Fruit fly (Drosophila melanogaster) whole organism, embryonic: ENCODE results near the gene CG10866.

Experiments used
- ATbp ChIP-seq: fragments of 200-800 bp; sonication (Bioruptor generic); optimal IDR thresholded peaks from 2 replicates; lab custom pipeline; 2017; ENCODE audit warnings: missing biosample characterization, mild to moderate bottlenecking, missing genetic modification characterization, missing genetic modification reagents
- Aef1 ChIP-seq: fragments of 200-800 bp; sonication (Bioruptor generic); IDR thresholded peaks from 3 replicates; pipeline ENCODE4 v1.3.6; 2022; ENCODE audit warnings: missing biosample characterization, missing genetic modification characterization
- CG11398 ChIP-seq: fragments of 200-800 bp; sonication (Bioruptor generic); optimal IDR thresholded peaks from 2 replicates; lab custom pipeline; 2016; ENCODE audit warnings: missing biosample characterization, missing genetic modification characterization
- CG11696 ChIP-seq: fragments of 200-800 bp; sonication (Bioruptor generic); IDR thresholded peaks from 2 replicates; pipeline ENCODE4 v1.3.6; 2022; ENCODE audit warnings: missing biosample characterization, missing genetic modification characterization
- CG13775 ChIP-seq: fragments of 200-800 bp; sonication (Bioruptor generic); optimal IDR thresholded peaks from 3 replicates; lab custom pipeline; 2017; ENCODE audit warnings: missing biosample characterization, mild to moderate bottlenecking, missing genetic modification characterization
- CG14441 ChIP-seq: fragments of 200-800 bp; sonication (Bioruptor generic); IDR thresholded peaks from 2 replicates; pipeline ENCODE4 v1.3.6; 2022; ENCODE audit warnings: missing biosample characterization, missing genetic modification characterization
- CG15514 ChIP-seq: fragments of 200-800 bp; sonication (Bioruptor generic); optimal IDR thresholded peaks from 3 replicates; lab custom pipeline; 2017; ENCODE audit warnings: missing biosample characterization, missing genetic modification characterization, mild to moderate bottlenecking, moderate library complexity, missing genetic modification reagents
- CG15601 ChIP-seq: fragments of 200-800 bp; sonication (Bioruptor generic); optimal IDR thresholded peaks from 3 replicates; lab custom pipeline; 2019; ENCODE audit warnings: missing biosample characterization, mild to moderate bottlenecking, missing genetic modification characterization, moderate library complexity
- CG1603 ChIP-seq: fragments of 200-800 bp; sonication (Bioruptor generic); optimal IDR thresholded peaks from 2 replicates; lab custom pipeline; 2019; ENCODE audit warnings: missing biosample characterization, mild to moderate bottlenecking, missing genetic modification characterization, moderate library complexity
- CG16779 ChIP-seq: fragments of 200-800 bp; sonication (Bioruptor generic); IDR thresholded peaks from 2 replicates; pipeline ENCODE4 v1.3.6; 2022; ENCODE audit warnings: missing biosample characterization, missing genetic modification characterization
- CG18476 ChIP-seq: fragments of 200-800 bp; sonication (Bioruptor generic); optimal IDR thresholded peaks from 2 replicates; lab custom pipeline; 2016; ENCODE audit warnings: missing biosample characterization, mild to moderate bottlenecking, missing genetic modification characterization
- CG2712 ChIP-seq: fragments of 200-800 bp; optimal IDR thresholded peaks from 3 replicates; lab custom pipeline; 2019; ENCODE audit warnings: missing biosample characterization, mild to moderate bottlenecking, missing genetic modification characterization, moderate library complexity
- CG33213 ChIP-seq: fragments of 200-800 bp; sonication (Bioruptor generic); optimal IDR thresholded peaks from 3 replicates; lab custom pipeline; 2016; ENCODE audit warnings: missing biosample characterization, missing genetic modification characterization
- CG3995 ChIP-seq: fragments of 200-800 bp; sonication (Bioruptor generic); optimal IDR thresholded peaks from 3 replicates; lab custom pipeline; 2016; ENCODE audit warnings: missing biosample characterization, missing genetic modification characterization
- CG4820 ChIP-seq: fragments of 200-800 bp; sonication (Bioruptor generic); optimal IDR thresholded peaks from 3 replicates; lab custom pipeline; 2016; ENCODE audit warnings: missing biosample characterization, missing genetic modification characterization
- CG7556 ChIP-seq: fragments of 200-800 bp; sonication (Bioruptor generic); optimal IDR thresholded peaks from 2 replicates; lab custom pipeline; 2017; ENCODE audit warnings: missing biosample characterization, mild to moderate bottlenecking, missing genetic modification characterization
- CG7786 ChIP-seq: fragments of 200-800 bp; sonication (Bioruptor generic); optimal IDR thresholded peaks from 2 replicates; lab custom pipeline; 2016; ENCODE audit warnings: missing biosample characterization, missing genetic modification characterization
- CG8478 ChIP-seq: fragments of >200 bp; optimal IDR thresholded peaks from 2 replicates; lab custom pipeline; 2018
- CG8924 ChIP-seq: fragments of 200-800 bp; optimal IDR thresholded peaks from 3 replicates; lab custom pipeline; 2019; ENCODE audit warnings: missing biosample characterization, mild to moderate bottlenecking, missing genetic modification characterization, moderate library complexity
- CoRest ChIP-seq: fragments of 200-800 bp; sonication (Bioruptor generic); optimal IDR thresholded peaks from 3 replicates; lab custom pipeline; 2018; ENCODE audit warnings: missing biosample characterization, mild to moderate bottlenecking, missing genetic modification characterization, moderate library complexity
- D19A ChIP-seq: fragments of 200-800 bp; optimal IDR thresholded peaks from 3 replicates; lab custom pipeline; 2019; ENCODE audit warnings: missing biosample characterization, mild to moderate bottlenecking, missing genetic modification characterization, moderate library complexity
- Doc2 ChIP-seq: fragments of 200-800 bp; sonication (Bioruptor generic); IDR thresholded peaks from 2 replicates; pipeline ENCODE4 v1.3.6; 2022; ENCODE audit warnings: missing biosample characterization, missing genetic modification characterization
- Dref ChIP-seq: fragments of 200-800 bp; sonication (Bioruptor generic); IDR thresholded peaks from 2 replicates; pipeline ENCODE4 v1.3.6; 2022; ENCODE audit warnings: missing biosample characterization, missing genetic modification characterization
- E2f2 ChIP-seq: fragments of 200-800 bp; sonication (Bioruptor generic); IDR thresholded peaks from 2 replicates; pipeline ENCODE4 v1.3.6; 2022; ENCODE audit warnings: missing biosample characterization, missing genetic modification characterization
- Fer2 ChIP-seq: fragments of 200-800 bp; sonication (Bioruptor generic); optimal IDR thresholded peaks from 2 replicates; lab custom pipeline; 2018; ENCODE audit warnings: missing biosample characterization, mild to moderate bottlenecking, missing genetic modification characterization, moderate library complexity
- Lim3 ChIP-seq: fragments of 200-800 bp; sonication (Bioruptor generic); IDR thresholded peaks from 2 replicates; pipeline ENCODE4 v1.3.6; 2022; ENCODE audit warnings: missing biosample characterization, missing genetic modification characterization
- Mrtf ChIP-seq: fragments of 200-800 bp; sonication (Bioruptor generic); IDR thresholded peaks from 3 replicates; pipeline ENCODE4 v1.3.6; 2022; ENCODE audit warnings: missing biosample characterization, missing genetic modification characterization
- ara ChIP-seq: fragments of 200-800 bp; sonication (Bioruptor generic); IDR thresholded peaks from 2 replicates; pipeline ENCODE4 v1.3.6; 2022; ENCODE audit warnings: missing biosample characterization, missing genetic modification characterization
- crp ChIP-seq, 2 experiments: fragments of 200-800 bp; sonication (Bioruptor generic); optimal IDR thresholded peaks; 2 replicates in 1 of 2; 3 replicates in 1 of 2; lab custom pipeline; 2017; ENCODE audit warnings: missing biosample characterization in 2 of 2, missing genetic modification characterization in 2 of 2, mild to moderate bottlenecking in 1 of 2, moderate library complexity in 1 of 2
- dmrt11E ChIP-seq: fragments of 200-800 bp; sonication (Bioruptor generic); optimal IDR thresholded peaks from 3 replicates; lab custom pipeline; 2018; ENCODE audit warnings: missing biosample characterization, mild to moderate bottlenecking, missing genetic modification characterization, moderate library complexity
- esg ChIP-seq: fragments of 200-800 bp; sonication (Bioruptor generic); conservative IDR thresholded peaks from 2 replicates; pipeline ENCODE4 v1.3.6; 2022; ENCODE audit warnings: missing biosample characterization, missing genetic modification characterization
- gcm ChIP-seq: fragments of 200-800 bp; sonication (Bioruptor generic); optimal IDR thresholded peaks from 2 replicates; lab custom pipeline; 2019; ENCODE audit warnings: missing biosample characterization, mild to moderate bottlenecking, missing genetic modification characterization, moderate library complexity
- gsb ChIP-seq: fragments of 200-800 bp; sonication (Bioruptor generic); IDR thresholded peaks from 2 replicates; pipeline ENCODE4 v1.3.6; 2022; ENCODE audit warnings: missing biosample characterization, missing genetic modification characterization
- hth ChIP-seq: fragments of >200 bp; optimal IDR thresholded peaks from 2 replicates; lab custom pipeline; 2017; ENCODE audit warnings: inconsistent platforms
- lov ChIP-seq, 2 experiments: fragments of 200-800 bp in 1 of 2; fragments of >200 bp in 1 of 2; sonication (Bioruptor generic) in 1 of 2; IDR thresholded peaks in 1 of 2; optimal IDR thresholded peaks in 1 of 2; 2 replicates in 1 of 2; 3 replicates in 1 of 2; pipeline versions ENCODE4 v1.3.6 to Lab custom; 2017 to 2022; ENCODE audit warnings: missing biosample characterization in 1 of 2, missing genetic modification characterization in 1 of 2
- mam ChIP-seq: fragments of 200-800 bp; sonication (Bioruptor generic); optimal IDR thresholded peaks from 3 replicates; lab custom pipeline; 2016; ENCODE audit warnings: missing biosample characterization, missing genetic modification characterization
- mld ChIP-seq: fragments of 200-800 bp; sonication (Bioruptor generic); IDR thresholded peaks from 3 replicates; pipeline ENCODE4 v1.3.6; 2022; ENCODE audit warnings: missing biosample characterization, missing genetic modification characterization; ENCODE audit not compliant: partially characterized antibody
- p53 ChIP-seq: fragments of 200-800 bp; sonication (Bioruptor generic); optimal IDR thresholded peaks from 2 replicates; lab custom pipeline; 2016; ENCODE audit warnings: missing biosample characterization, missing genetic modification characterization
- pan ChIP-seq, 4 experiments: fragments of >200 bp in 3 of 4; fragments of 200-800 bp in 1 of 4; sonication (Bioruptor generic) in 1 of 4; optimal IDR thresholded peaks in 3 of 4; IDR thresholded peaks in 1 of 4; 2 replicates each; pipeline versions ENCODE4 v1.3.6 to Lab custom; 2017 to 2022; ENCODE audit warnings: missing biosample characterization in 2 of 4, missing genetic modification characterization in 2 of 4, mixed read lengths in 1 of 4
- pros ChIP-seq: fragments of 200-800 bp; sonication (Bioruptor generic); optimal IDR thresholded peaks from 3 replicates; lab custom pipeline; 2019; ENCODE audit warnings: missing biosample characterization, mild to moderate bottlenecking, missing genetic modification characterization, moderate library complexity
- row ChIP-seq: fragments of 200-800 bp; sonication (Bioruptor generic); IDR thresholded peaks from 3 replicates; pipeline ENCODE4 v1.3.6; 2022; ENCODE audit warnings: missing biosample characterization, missing genetic modification characterization
- sisA ChIP-seq: fragments of 200-800 bp; sonication (Bioruptor generic); IDR thresholded peaks from 2 replicates; pipeline ENCODE4 v1.3.6; 2022; ENCODE audit warnings: missing biosample characterization, missing genetic modification characterization
- slou ChIP-seq: fragments of 200-800 bp; sonication (Bioruptor generic); optimal IDR thresholded peaks from 3 replicates; lab custom pipeline; 2016; ENCODE audit warnings: missing biosample characterization, missing genetic modification characterization
- so ChIP-seq: fragments of 200-800 bp; sonication (Bioruptor generic); IDR thresholded peaks from 3 replicates; pipeline ENCODE4 v1.3.6; 2022; ENCODE audit warnings: missing biosample characterization, missing genetic modification characterization
- trem ChIP-seq: fragments of 200-800 bp; optimal IDR thresholded peaks from 3 replicates; lab custom pipeline; 2019; ENCODE audit warnings: missing biosample characterization, mild to moderate bottlenecking, missing genetic modification characterization, moderate library complexity
- wor ChIP-seq: fragments of 200-800 bp; sonication (Bioruptor generic); IDR thresholded peaks from 2 replicates; pipeline ENCODE4 v1.3.6; 2022; ENCODE audit warnings: missing biosample characterization, missing genetic modification characterization
- yki ChIP-seq: fragments of >200 bp; optimal IDR thresholded peaks from 3 replicates; lab custom pipeline; 2018
- zf30C ChIP-seq: fragments of 200-800 bp; sonication (Bioruptor generic); optimal IDR thresholded peaks from 3 replicates; lab custom pipeline; 2018; ENCODE audit warnings: missing biosample characterization, mild to moderate bottlenecking, missing genetic modification characterization

Gene CG10866

DNA sequence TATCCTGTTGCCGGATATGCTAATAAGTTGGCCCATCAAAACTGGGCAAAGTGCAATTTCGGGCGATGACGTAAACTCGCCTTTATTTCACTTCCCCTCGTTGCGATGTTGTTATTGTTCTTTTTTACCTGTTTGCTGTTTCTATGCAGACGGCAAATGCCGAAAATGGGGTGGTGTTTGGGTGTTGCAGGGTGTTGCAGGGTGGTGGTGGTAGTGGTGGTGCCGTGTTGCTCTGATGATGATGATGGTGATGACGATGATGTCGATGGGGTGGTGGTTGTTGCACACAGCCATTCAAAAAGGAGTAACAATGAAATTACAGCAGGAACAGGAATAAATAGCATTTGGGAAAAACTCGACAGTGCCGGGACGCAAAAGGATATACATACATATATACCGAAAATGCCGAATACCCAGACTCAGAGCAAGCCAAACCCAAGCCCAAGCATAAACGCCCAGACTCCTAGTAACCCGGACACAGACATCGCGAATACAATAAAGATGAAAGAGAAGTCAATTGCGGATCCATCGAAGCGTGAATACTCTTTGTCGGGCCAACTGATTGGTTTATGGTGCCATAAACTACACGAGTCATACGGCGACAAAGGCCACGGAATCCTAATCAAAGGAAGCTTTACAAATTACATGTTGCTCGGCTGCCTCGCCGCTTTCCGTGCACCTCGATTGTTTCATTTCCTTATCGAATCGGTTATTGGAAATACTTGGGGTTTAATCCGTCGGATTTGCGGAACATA lies 41.1 kb upstream of the CG10866 start (continued):
- TF ChIP-seq Lim3 (no peak), mld (GFP tag; lab: Robert Waterston, UW) (no peak), CG13775 (GFP tag; lab: Kevin White, UChicago) (no peak), wor (peak; percentile 33; the same call in 1 of the 2 replicates), ATbp (GFP tag; lab: Kevin White, UChicago) (no peak), CG11398 (GFP tag; lab: Kevin White, UChicago) (no peak), Mrtf (GFP tag; lab: Robert Waterston, UW) (no peak), sisA (GFP tag; lab: Robert Waterston, UW) (no peak), gsb (GFP tag; lab: Robert Waterston, UW) (no peak), CG8924 (tag; lab: Kevin White, UChicago) (no peak), E2f2 (no peak), gcm (GFP tag; lab: Kevin White, UChicago) (no peak), CoRest (tag; lab: Kevin White, UChicago) (no peak)
- TF ChIP-seq, all 482 proteins: peak for 13

DNA sequence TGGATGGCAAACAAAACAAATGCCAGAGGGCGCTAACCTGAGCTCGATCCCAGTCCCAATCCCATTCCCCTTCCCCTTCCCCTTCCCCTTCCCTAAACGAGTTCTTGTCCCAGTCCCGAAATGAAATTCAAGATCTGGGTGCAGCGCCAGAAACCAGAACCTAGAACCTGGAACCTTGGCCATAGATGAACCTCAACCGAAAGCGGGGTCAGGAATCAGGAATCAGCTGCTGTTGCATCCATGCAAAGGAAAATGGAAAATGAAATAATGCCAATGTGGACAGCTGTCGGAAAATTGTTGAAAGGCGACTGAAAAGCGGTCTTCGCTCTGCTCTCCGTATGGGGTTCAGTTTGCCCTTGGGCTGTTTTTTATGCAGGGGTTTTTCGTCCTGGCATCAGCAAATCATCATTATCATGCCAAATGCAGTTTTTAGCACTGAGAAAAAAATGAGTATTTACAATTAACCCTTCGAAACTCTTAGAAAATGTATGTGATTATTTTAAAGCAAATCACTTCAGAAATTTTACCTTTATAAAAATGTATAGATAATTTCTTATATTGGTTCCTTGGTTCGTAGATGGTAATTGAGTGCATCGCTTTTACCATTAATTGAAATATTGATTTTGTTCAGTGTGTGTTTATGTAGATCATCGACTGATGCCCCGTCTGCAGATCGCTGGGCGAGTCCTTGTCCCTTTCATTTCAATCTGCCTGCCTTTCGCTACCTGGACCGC lies 40.0 kb upstream of the CG10866 start:
- TF ChIP-seq ara (GFP tag; lab: Robert Waterston, UW) (peak; percentile 53; the same call in 1 of the 2 replicates), p53 (no peak), CG18476 (GFP tag; lab: Kevin White, UChicago) (no peak), mam (no peak), pan (optimal IDR thresholded peaks at IDR 0.05; lab: Kevin White, UChicago) (no peak), pan (GFP tag; optimal IDR thresholded peaks at IDR 0.05 in 1 of 2, IDR thresholded peaks at IDR 0.05 in 1 of 2) (no peak), Aef1 (GFP tag; lab: Robert Waterston, UW) (no peak), CG7786 (no peak), dmrt11E (tag; lab: Kevin White, UChicago) (peak; percentile 90), slou (GFP tag; lab: Kevin White, UChicago) (no peak), CG8478 (lab: Kevin White, UChicago) (no peak), CG1603 (peak; percentile 16), lov (optimal IDR thresholded peaks at IDR 0.05; lab: Kevin White, UChicago) (no peak), lov (GFP tag; IDR thresholded peaks at IDR 0.05; lab: Robert Waterston, UW) (0 out of 3 replicates have a peak, but pooled peaks have one; percentile 14), so (no peak), CG16779 (GFP tag; lab: Robert Waterston, UW) (no peak), CG3995 (GFP tag; lab: Kevin White, UChicago) (no peak), yki (lab: Kevin White, UChicago) (no peak), CG4820 (GFP tag; lab: Kevin White, UChicago) (peak; percentile 12), CG15601 (tag; lab: Kevin White, UChicago) (peak; percentile 29), CG33213 (no peak), Dref (GFP tag; lab: Robert Waterston, UW) (no peak), row (GFP tag; lab: Robert Waterston, UW) (peak; percentile 54), CG7556 (GFP tag; lab: Kevin White, UChicago) (peak; percentile 35), pros (GFP tag; lab: Kevin White, UChicago) (peak; percentile 90), crp (GFP tag; optimal IDR thresholded peaks at IDR 0.05; lab: Kevin White, UChicago) (no peak), hth (lab: Kevin White, UChicago) (no peak), Fer2 (tag; lab: Kevin White, UChicago) (no peak), CG14441 (GFP tag; lab: Robert Waterston, UW) (no peak), CG2712 (tag; lab: Kevin White, UChicago) (peak; percentile 78), Doc2 (no peak), CG11696 (no peak), zf30C (peak; percentile 93), trem (tag; lab: Kevin White, UChicago) (peak; percentile 58), CG15514 (GFP tag; lab: Kevin White, UChicago) (no peak), D19A (tag; lab: Kevin White, UChicago) (peak; percentile 51), esg (GFP tag; lab: Robert Waterston, UW) (no peak)
